Fruit fly (Drosophila melanogaster) whole organism, embryonic: ENCODE results near the gene Polr3H.

Experiments
- chm ChIP-seq: fragments of 200-800 bp; sonication (Bioruptor generic); IDR thresholded peaks from 2 replicates; pipeline ENCODE4 v1.3.6; 2022; ENCODE audit warnings: missing biosample characterization, missing genetic modification characterization
- oc ChIP-seq: fragments of 200-800 bp; sonication (Bioruptor generic); optimal IDR thresholded peaks from 2 replicates; lab custom pipeline; 2018; ENCODE audit warnings: missing biosample characterization, mild to moderate bottlenecking, missing genetic modification characterization, moderate library complexity

dm6 chr3L:11680298-11680697, 31.7 kb downstream of the Polr3H start, which contains the start of gene CG32085:
- TF ChIP-seq oc (tag; lab: Kevin White, UChicago): no peak
- TF ChIP-seq chm: peak; percentile 61; the same call in 1 of the 2 replicates
